Worm (Caenorhabditis elegans) whole organism, late embryonic: Measurements from ENCODE around the gene cfp-1.

Experiments used
- C08G9.2 ChIP-seq: sonication (generic microtip); optimal IDR thresholded peaks from 2 replicates; lab custom pipeline; 2016; ENCODE audit warnings: mild to moderate bottlenecking, missing genetic modification characterization, moderate library complexity, missing compliant biosample characterization
- F13H6.1 ChIP-seq: sonication (generic microtip); optimal IDR thresholded peaks from 2 replicates; lab custom pipeline; 2016; ENCODE audit warnings: missing genetic modification characterization, missing compliant biosample characterization
- K02D7.2 ChIP-seq: sonication (generic microtip); optimal IDR thresholded peaks from 2 replicates; lab custom pipeline; 2017; ENCODE audit warnings: mild to moderate bottlenecking, missing genetic modification characterization, missing compliant biosample characterization
- Y22D7AL.16 ChIP-seq: sonication (generic microtip); optimal IDR thresholded peaks from 2 replicates; lab custom pipeline; 2016; ENCODE audit warnings: missing genetic modification characterization, missing compliant biosample characterization
- ahr-1 ChIP-seq: sonication (generic microtip); optimal IDR thresholded peaks from 2 replicates; lab custom pipeline; 2016; ENCODE audit warnings: missing genetic modification characterization, missing compliant biosample characterization
- ama-1 ChIP-seq: fragments of 150-350 bp; optimal IDR thresholded peaks from 2 replicates; lab custom pipeline; 2014
- ceh-14 ChIP-seq: sonication (generic microtip); optimal IDR thresholded peaks from 2 replicates; lab custom pipeline; 2016; ENCODE audit warnings: missing genotype, missing genetic modification characterization, missing compliant biosample characterization
- ceh-18 ChIP-seq: sonication (generic microtip); optimal IDR thresholded peaks from 2 replicates; lab custom pipeline; 2016; ENCODE audit warnings: missing genetic modification characterization, missing compliant biosample characterization
- ceh-19 ChIP-seq: fragments of 200-800 bp; sonication (Bioruptor generic); optimal IDR thresholded peaks from 2 replicates; lab custom pipeline; 2018; ENCODE audit warnings: mild to moderate bottlenecking, missing genetic modification characterization, missing compliant biosample characterization
- ceh-22 ChIP-seq: sonication (generic microtip); optimal IDR thresholded peaks from 2 replicates; lab custom pipeline; 2017; ENCODE audit warnings: missing biosample characterization, missing genetic modification characterization
- ceh-31 ChIP-seq: sonication (generic microtip); optimal IDR thresholded peaks from 2 replicates; lab custom pipeline; 2016; ENCODE audit warnings: missing genetic modification characterization, missing compliant biosample characterization
- ceh-45 ChIP-seq: fragments of 200-800 bp; sonication (Bioruptor generic); IDR thresholded peaks from 2 replicates; pipeline ENCODE4 v1.3.6; 2022; ENCODE audit warnings: missing genetic modification reagents, missing genetic modification characterization, missing compliant biosample characterization
- ceh-6 ChIP-seq: fragments of 200-800 bp; sonication (Bioruptor generic); optimal IDR thresholded peaks from 2 replicates; lab custom pipeline; 2018; ENCODE audit warnings: mild to moderate bottlenecking, missing genetic modification characterization, missing compliant biosample characterization
- ceh-9 ChIP-seq: sonication (generic microtip); optimal IDR thresholded peaks from 2 replicates; lab custom pipeline; 2016; ENCODE audit warnings: mild to moderate bottlenecking, missing genetic modification characterization, inconsistent platforms, missing compliant biosample characterization
- dmd-4 ChIP-seq: sonication (generic microtip); optimal IDR thresholded peaks from 2 replicates; lab custom pipeline; 2016; ENCODE audit warnings: borderline replicate concordance, missing genetic modification characterization, missing compliant biosample characterization
- elt-2 ChIP-seq: sonication (generic microtip); optimal IDR thresholded peaks from 2 replicates; lab custom pipeline; 2016; ENCODE audit warnings: missing genetic modification reagents, missing genetic modification characterization, missing compliant biosample characterization
- elt-4 ChIP-seq: sonication (generic microtip); optimal IDR thresholded peaks from 2 replicates; lab custom pipeline; 2016; ENCODE audit warnings: missing genetic modification characterization, missing compliant biosample characterization
- ets-4 ChIP-seq: sonication (generic microtip); optimal IDR thresholded peaks from 2 replicates; lab custom pipeline; 2016; ENCODE audit warnings: missing genetic modification characterization, missing compliant biosample characterization
- eyg-1 ChIP-seq: sonication (generic microtip); optimal IDR thresholded peaks from 2 replicates; lab custom pipeline; 2016; ENCODE audit warnings: missing genotype, missing genetic modification characterization, missing compliant biosample characterization
- fkh-6 ChIP-seq: sonication (generic microtip); optimal IDR thresholded peaks from 2 replicates; lab custom pipeline; 2016; ENCODE audit warnings: missing genetic modification characterization, missing compliant biosample characterization
- hlh-15 ChIP-seq: sonication (generic microtip); optimal IDR thresholded peaks from 2 replicates; lab custom pipeline; 2016; ENCODE audit warnings: missing genetic modification characterization, missing compliant biosample characterization
- hlh-30 ChIP-seq: sonication (generic microtip); optimal IDR thresholded peaks from 2 replicates; lab custom pipeline; 2017; ENCODE audit warnings: antibody characterized with exemption, missing genetic modification characterization, missing compliant biosample characterization; ENCODE audit not compliant: insufficient read depth
- hlh-8 ChIP-seq: sonication (generic microtip); optimal IDR thresholded peaks from 2 replicates; lab custom pipeline; 2016; ENCODE audit warnings: missing genotype, missing genetic modification characterization, missing compliant biosample characterization
- lim-6 ChIP-seq: sonication (generic microtip); optimal IDR thresholded peaks from 2 replicates; lab custom pipeline; 2016; ENCODE audit warnings: missing genetic modification characterization, missing compliant biosample characterization
- lin-11 ChIP-seq: fragments of 200-800 bp; sonication (Bioruptor generic); optimal IDR thresholded peaks from 2 replicates; lab custom pipeline; 2018; ENCODE audit warnings: mild to moderate bottlenecking, missing genetic modification characterization, missing compliant biosample characterization
- mec-3 ChIP-seq: sonication (generic microtip); optimal IDR thresholded peaks from 2 replicates; lab custom pipeline; 2016; ENCODE audit warnings: borderline replicate concordance, missing genetic modification characterization, missing compliant biosample characterization
- nfya-1 ChIP-seq: sonication (generic microtip); optimal IDR thresholded peaks from 2 replicates; lab custom pipeline; 2017; ENCODE audit warnings: missing genetic modification characterization, mild to moderate bottlenecking, missing compliant biosample characterization, antibody characterized with exemption, moderate library complexity
- nhr-11 ChIP-seq: fragments of 150-350 bp; optimal IDR thresholded peaks from 2 replicates; lab custom pipeline; 2014; ENCODE audit warnings: missing biosample characterization, missing genetic modification characterization
- nhr-232 ChIP-seq: sonication (generic microtip); optimal IDR thresholded peaks from 2 replicates; lab custom pipeline; 2016; ENCODE audit warnings: missing genetic modification characterization, missing compliant biosample characterization
- npax-4 ChIP-seq: sonication (generic microtip); optimal IDR thresholded peaks from 2 replicates; lab custom pipeline; 2016; ENCODE audit warnings: missing genetic modification characterization, missing compliant biosample characterization
- odd-2 ChIP-seq: sonication (generic microtip); optimal IDR thresholded peaks from 2 replicates; lab custom pipeline; 2017; ENCODE audit warnings: antibody characterized with exemption, mild to moderate bottlenecking, missing genetic modification characterization, missing compliant biosample characterization
- pag-3 ChIP-seq: sonication (generic microtip); optimal IDR thresholded peaks from 2 replicates; lab custom pipeline; 2016; ENCODE audit warnings: missing compliant biosample characterization, missing genetic modification characterization, borderline replicate concordance
- pat-9 ChIP-seq: fragments of 200-800 bp; sonication (Bioruptor generic); optimal IDR thresholded peaks from 2 replicates; lab custom pipeline; 2018; ENCODE audit warnings: mild to moderate bottlenecking, missing genetic modification characterization, moderate library complexity, missing compliant biosample characterization
- pha-2 ChIP-seq: sonication (generic microtip); optimal IDR thresholded peaks from 2 replicates; lab custom pipeline; 2017; ENCODE audit warnings: mild to moderate bottlenecking, missing genetic modification characterization, missing compliant biosample characterization
- ref-2 ChIP-seq: sonication (generic microtip); optimal IDR thresholded peaks from 2 replicates; lab custom pipeline; 2016; ENCODE audit warnings: missing genetic modification characterization, missing compliant biosample characterization
- rnt-1 ChIP-seq: sonication (generic microtip); optimal IDR thresholded peaks from 2 replicates; lab custom pipeline; 2016; ENCODE audit warnings: missing genetic modification characterization, missing compliant biosample characterization
- sdc-2 ChIP-seq: sonication (generic microtip); optimal IDR thresholded peaks from 2 replicates; lab custom pipeline; 2016; ENCODE audit warnings: missing genotype, missing genetic modification characterization, missing compliant biosample characterization
- sox-2 ChIP-seq: fragments of 200-800 bp; sonication (Bioruptor generic); IDR thresholded peaks from 2 replicates; pipeline ENCODE4 v1.3.6; 2022; ENCODE audit warnings: missing genetic modification reagents, missing genetic modification characterization, missing compliant biosample characterization
- syd-9 ChIP-seq: sonication (generic microtip); optimal IDR thresholded peaks from 2 replicates; lab custom pipeline; 2016; ENCODE audit warnings: mild to moderate bottlenecking, missing genetic modification characterization, moderate library complexity, missing compliant biosample characterization
- tbx-7 ChIP-seq: sonication (generic microtip); optimal IDR thresholded peaks from 2 replicates; lab custom pipeline; 2016; ENCODE audit warnings: missing genotype, missing genetic modification characterization, missing compliant biosample characterization
- ttx-3 ChIP-seq: sonication (generic microtip); optimal IDR thresholded peaks from 2 replicates; lab custom pipeline; 2016; ENCODE audit warnings: missing genetic modification reagents, missing genetic modification characterization, missing compliant biosample characterization
- unc-3 ChIP-seq, 2 experiments: fragments of 200-800 bp in 1 of 2; sonication (Bioruptor generic) in 1 of 2; sonication (generic microtip) in 1 of 2; conservative IDR thresholded peaks in 1 of 2; optimal IDR thresholded peaks in 1 of 2; 2 replicates each; pipeline versions ENCODE4 v1.3.6 to Lab custom; 2016 to 2022; ENCODE audit warnings: missing compliant biosample characterization in 2 of 2, missing genetic modification characterization in 2 of 2, missing genetic modification reagents in 1 of 2
- unc-42 ChIP-seq: sonication (generic microtip); optimal IDR thresholded peaks from 2 replicates; lab custom pipeline; 2016; ENCODE audit warnings: missing genotype, missing genetic modification characterization, missing compliant biosample characterization
- unc-55 ChIP-seq: sonication (generic microtip); optimal IDR thresholded peaks from 2 replicates; lab custom pipeline; 2017; ENCODE audit warnings: missing biosample characterization, missing genetic modification reagents, missing genetic modification characterization
- unc-86 ChIP-seq: sonication (generic microtip); optimal IDR thresholded peaks from 2 replicates; lab custom pipeline; 2016; ENCODE audit warnings: missing genetic modification characterization, missing compliant biosample characterization

The cfp-1 gene

ce11 chrIV:14032620-14033501, 44.4 kb upstream of the cfp-1 start (continued):
- TF ChIP-seq ceh-22 (tag; lab: Kevin White, UChicago), result peak; percentile 38
- TF ChIP-seq sox-2 (GFP tag; lab: Robert Waterston, UW), result peak; percentile 81
- peak; percentile 36 for TF ChIP-seq ceh-19 (GFP tag; lab: Kevin White, UChicago)
- TF ChIP-seq nfya-1 (tag; lab: Kevin White, UChicago), result peak; percentile 84
- TF ChIP-seq pag-3 (tag; lab: Kevin White, UChicago), result peak; percentile 40
- peak; percentile 74 for TF ChIP-seq unc-3 (GFP tag; conservative IDR thresholded peaks at IDR 0.05; lab: Robert Waterston, UW)
- peak; percentile 59 for TF ChIP-seq unc-3 (tag; optimal IDR thresholded peaks at IDR 0.05; lab: Kevin White, UChicago)
- no peak for TF ChIP-seq pha-2 (tag; lab: Kevin White, UChicago)
- TF ChIP-seq mec-3 (tag; lab: Kevin White, UChicago), result no peak
- TF ChIP-seq hlh-30 (tag; lab: Kevin White, UChicago), result peak; percentile 91
- TF ChIP-seq pat-9 (tag; lab: Kevin White, UChicago), result no peak
- TF ChIP-seq hlh-15, result no peak
- peak; percentile 2 for TF ChIP-seq ceh-18 (tag; lab: Kevin White, UChicago)

ce11 chrIV:14033502-14033751, 43.8 kb upstream of the cfp-1 start:
- TF ChIP-seq Y22D7AL.16 (tag; lab: Kevin White, UChicago) (no peak), ceh-31 (peak; percentile 95), ets-4 (tag; lab: Kevin White, UChicago) (peak; percentile 82), odd-2 (tag; lab: Kevin White, UChicago) (no peak), ceh-6 (GFP tag; lab: Kevin White, UChicago) (no peak), unc-55 (GFP tag; lab: Kevin White, UChicago) (peak; percentile 79), F13H6.1 (tag; lab: Kevin White, UChicago) (peak; percentile 96), ref-2 (tag; lab: Kevin White, UChicago) (no peak), ceh-14 (peak; percentile 93), lin-11 (tag; lab: Kevin White, UChicago) (no peak), nhr-11 (tag; lab: Kevin White, UChicago) (no peak), unc-42 (tag; lab: Kevin White, UChicago) (peak; percentile 28), fkh-6 (tag; lab: Kevin White, UChicago) (no peak)

- TF ChIP-seq tbx-7 (peak; percentile 80), ceh-45 (peak; percentile 65; the same call in 1 of the 2 replicates), elt-4 (tag; lab: Kevin White, UChicago) (peak; percentile 70), ceh-9 (tag; lab: Kevin White, UChicago) (peak; percentile 57), syd-9 (peak; percentile 95), dmd-4 (peak; percentile 77), hlh-8 (tag; lab: Kevin White, UChicago) (peak; percentile 83), elt-2 (peak; percentile 95), K02D7.2 (tag; lab: Kevin White, UChicago) (peak; percentile 95), lim-6 (tag; lab: Kevin White, UChicago) (peak; percentile 74), unc-3 (GFP tag; conservative IDR thresholded peaks at IDR 0.05; lab: Robert Waterston, UW) (peak; percentile 84), unc-3 (tag; optimal IDR thresholded peaks at IDR 0.05; lab: Kevin White, UChicago) (peak; percentile 70), mec-3 (tag; lab: Kevin White, UChicago) (no peak), sdc-2 (tag; lab: Kevin White, UChicago) (peak; percentile 89), C08G9.2 (peak; percentile 81), ahr-1 (tag; lab: Kevin White, UChicago) (peak; percentile 60), rnt-1 (tag; lab: Kevin White, UChicago) (peak; percentile 81), nfya-1 (tag; lab: Kevin White, UChicago) (peak; percentile 97), npax-4 (tag; lab: Kevin White, UChicago) (peak; percentile 81), nhr-232 (tag; lab: Kevin White, UChicago) (peak; percentile 81), eyg-1 (peak; percentile 92), unc-86 (tag; lab: Kevin White, UChicago) (peak; percentile 86), unc-55 (GFP tag; lab: Kevin White, UChicago) (peak; percentile 29), ama-1 (lab: Kevin White, UChicago) (peak; percentile 100), ttx-3 (tag; lab: Kevin White, UChicago) (peak; percentile 75)
Observed at ce11 chrIV:14033752-14034570, 43.3 kb upstream of the cfp-1 start.
